Fruit fly (Drosophila melanogaster): ENCODE measurements around the gene vig.

Gene vig

dm6 chr2L:15013523-15013922 is 56.6 kb downstream of the vig start:
- TF ChIP-seq prd (optimal IDR thresholded peaks at IDR 0.05) (no peak), prd (GFP tag; IDR thresholded peaks at IDR 0.05) (0 out of 3 replicates have a peak, but pooled peaks have one; percentile 23), Trl (optimal IDR thresholded peaks at IDR 0.05) (peak; percentile 44 to 67), Trl (GFP tag; optimal IDR thresholded peaks at IDR 0.05) (no peak), inv (GFP tag; IDR thresholded peaks at IDR 0.05; ENCODE audit: partially characterized antibody) (no peak), abd-A (tag; optimal IDR thresholded peaks at IDR 0.05) (peak; percentile 34), en (GFP tag; optimal IDR thresholded peaks at IDR 0.05) (no peak), ewg (GFP tag; optimal IDR thresholded peaks at IDR 0.05) (no peak), tll (GFP tag; optimal IDR thresholded peaks at IDR 0.05) (peak in 1 of 2 experiments; percentile 83), Stat92E (GFP tag; optimal IDR thresholded peaks at IDR 0.05) (no peak), BtbVII (GFP tag; optimal IDR thresholded peaks at IDR 0.05) (no peak), cg (GFP tag; optimal IDR thresholded peaks at IDR 0.05) (peak; percentile 47), Mrtf (GFP tag; IDR thresholded peaks at IDR 0.05) (no peak), CG14710 (tag; optimal IDR thresholded peaks at IDR 0.05) (no peak), sima (GFP tag; optimal IDR thresholded peaks at IDR 0.05) (no peak), CG15696 (tag; optimal IDR thresholded peaks at IDR 0.05) (no peak), nom (GFP tag; optimal IDR thresholded peaks at IDR 0.05) (no peak), CG1602 (GFP tag; optimal IDR thresholded peaks at IDR 0.05) (no peak), CG17328 (GFP tag; IDR thresholded peaks at IDR 0.05) (0 out of 2 replicates have a peak, but pooled peaks have one; percentile 10), CG10979 (tag; optimal IDR thresholded peaks at IDR 0.05) (peak; percentile 12), CG15479 (GFP tag; optimal IDR thresholded peaks at IDR 0.05) (peak; percentile 55), CG4404 (GFP tag; IDR thresholded peaks at IDR 0.05) (no peak), eyg (GFP tag; optimal IDR thresholded peaks at IDR 0.05) (no peak), CG10565 (GFP tag; optimal IDR thresholded peaks at IDR 0.05) (no peak), CG12391 (tag; optimal IDR thresholded peaks at IDR 0.05) (no peak), phol (tag; optimal IDR thresholded peaks at IDR 0.05) (peak; percentile 7), CG7372 (GFP tag; IDR thresholded peaks at IDR 0.05) (0 out of 2 replicates have a peak, but pooled peaks have one; percentile 14), CG12769 (tag; optimal IDR thresholded peaks at IDR 0.05) (no peak), sd (tag; optimal IDR thresholded peaks at IDR 0.05) (peak; percentile 4), CG4854 (GFP tag; optimal IDR thresholded peaks at IDR 0.05) (no peak), Doc2 (GFP tag; IDR thresholded peaks at IDR 0.05) (no peak), Nf-YC (tag; optimal IDR thresholded peaks at IDR 0.05) (no peak), CG1832 (GFP tag; optimal IDR thresholded peaks at IDR 0.05) (peak; percentile 10), zen (tag; optimal IDR thresholded peaks at IDR 0.05) (peak; percentile 78), bowl (GFP tag; IDR thresholded peaks at IDR 0.05) (no peak), cad (GFP tag; optimal IDR thresholded peaks at IDR 0.05) (peak; percentile 80), ab (GFP tag; optimal IDR thresholded peaks at IDR 0.05) (no peak), chm (GFP tag; IDR thresholded peaks at IDR 0.05) (no peak), Hand (GFP tag; optimal IDR thresholded peaks at IDR 0.05) (no peak), CG10321 (GFP tag; IDR thresholded peaks at IDR 0.05) (0 out of 2 replicates have a peak, but pooled peaks have one; percentile 28), ci (GFP tag; IDR thresholded peaks at IDR 0.05) (0 out of 3 replicates have a peak, but pooled peaks have one; percentile 23), ken (GFP tag; IDR thresholded peaks at IDR 0.05) (no peak), Ets65A (GFP tag) (peak; percentile 22), scrt (GFP tag; optimal IDR thresholded peaks at IDR 0.05) (peak; percentile 0), Mad (GFP tag; optimal IDR thresholded peaks at IDR 0.05) (no peak)

All from whole organism, embryonic.